Worm (Caenorhabditis elegans) whole organism, late embryonic: ENCODE measurements around the gene pqn-15.

Source experiments
- K02D7.2 ChIP-seq: sonication (generic microtip); optimal IDR thresholded peaks from 2 replicates; lab custom pipeline; 2017; ENCODE audit warnings: mild to moderate bottlenecking, missing genetic modification characterization, missing compliant biosample characterization
- Y22D7AL.16 ChIP-seq: sonication (generic microtip); optimal IDR thresholded peaks from 2 replicates; lab custom pipeline; 2016; ENCODE audit warnings: missing genetic modification characterization, missing compliant biosample characterization
- ama-1 ChIP-seq: fragments of 150-350 bp; optimal IDR thresholded peaks from 2 replicates; lab custom pipeline; 2014
- ceh-45 ChIP-seq: fragments of 200-800 bp; sonication (Bioruptor generic); IDR thresholded peaks from 2 replicates; pipeline ENCODE4 v1.3.6; 2022; ENCODE audit warnings: missing genetic modification reagents, missing genetic modification characterization, missing compliant biosample characterization
- elt-2 ChIP-seq: sonication (generic microtip); optimal IDR thresholded peaks from 2 replicates; lab custom pipeline; 2016; ENCODE audit warnings: missing genetic modification reagents, missing genetic modification characterization, missing compliant biosample characterization
- ets-4 ChIP-seq: sonication (generic microtip); optimal IDR thresholded peaks from 2 replicates; lab custom pipeline; 2016; ENCODE audit warnings: missing genetic modification characterization, missing compliant biosample characterization
- hlh-13 ChIP-seq: fragments of 200-800 bp; sonication (Bioruptor generic); optimal IDR thresholded peaks from 2 replicates; lab custom pipeline; 2018; ENCODE audit warnings: mild to moderate bottlenecking, missing genetic modification characterization, missing compliant biosample characterization
- lin-11 ChIP-seq: fragments of 200-800 bp; sonication (Bioruptor generic); optimal IDR thresholded peaks from 2 replicates; lab custom pipeline; 2018; ENCODE audit warnings: mild to moderate bottlenecking, missing genetic modification characterization, missing compliant biosample characterization
- nhr-11 ChIP-seq: fragments of 150-350 bp; optimal IDR thresholded peaks from 2 replicates; lab custom pipeline; 2014; ENCODE audit warnings: missing biosample characterization, missing genetic modification characterization
- npax-4 ChIP-seq: sonication (generic microtip); optimal IDR thresholded peaks from 2 replicates; lab custom pipeline; 2016; ENCODE audit warnings: missing genetic modification characterization, missing compliant biosample characterization
- pax-1 ChIP-seq: fragments of 150-350 bp; optimal IDR thresholded peaks from 2 replicates; lab custom pipeline; 2014; ENCODE audit warnings: missing biosample characterization, missing genetic modification characterization
- pha-4 ChIP-seq: fragments of 150-350 bp; optimal IDR thresholded peaks from 2 replicates; lab custom pipeline; 2018; ENCODE audit warnings: missing biosample characterization, missing genetic modification reagents, missing genetic modification characterization
- syd-9 ChIP-seq: sonication (generic microtip); optimal IDR thresholded peaks from 2 replicates; lab custom pipeline; 2016; ENCODE audit warnings: mild to moderate bottlenecking, missing genetic modification characterization, moderate library complexity, missing compliant biosample characterization

ce11 chrX:4297452-4297851 is 9.3 kb downstream of the pqn-15 start, which contains the start of gene paf-2:
- TF ChIP-seq K02D7.2 (tag; lab: Kevin White, UChicago), result no peak
- TF ChIP-seq Y22D7AL.16 (tag; lab: Kevin White, UChicago), result no peak
- TF ChIP-seq pax-1 (tag; lab: Kevin White, UChicago), result no peak
- TF ChIP-seq syd-9, result no peak
- TF ChIP-seq nhr-11, result no peak
- TF ChIP-seq ceh-45 (GFP tag; lab: Robert Waterston, UW), result no peak
- TF ChIP-seq elt-2, result no peak
- TF ChIP-seq npax-4 (tag; lab: Kevin White, UChicago), result no peak
- no peak for TF ChIP-seq pha-4 (tag; lab: Kevin White, UChicago)
- no peak for TF ChIP-seq ama-1 (lab: Kevin White, UChicago)
- TF ChIP-seq hlh-13 (GFP tag; lab: Kevin White, UChicago), result no peak
- TF ChIP-seq lin-11 (tag; lab: Kevin White, UChicago), result no peak
- no peak for TF ChIP-seq ets-4 (tag; lab: Kevin White, UChicago)
